Fruit fly (Drosophila melanogaster): Measurements from ENCODE around the gene CG6293.
A peak's percentile ranks its signal among the peaks of the same experiment; 100 is the strongest.

The CG6293 gene

DNA sequence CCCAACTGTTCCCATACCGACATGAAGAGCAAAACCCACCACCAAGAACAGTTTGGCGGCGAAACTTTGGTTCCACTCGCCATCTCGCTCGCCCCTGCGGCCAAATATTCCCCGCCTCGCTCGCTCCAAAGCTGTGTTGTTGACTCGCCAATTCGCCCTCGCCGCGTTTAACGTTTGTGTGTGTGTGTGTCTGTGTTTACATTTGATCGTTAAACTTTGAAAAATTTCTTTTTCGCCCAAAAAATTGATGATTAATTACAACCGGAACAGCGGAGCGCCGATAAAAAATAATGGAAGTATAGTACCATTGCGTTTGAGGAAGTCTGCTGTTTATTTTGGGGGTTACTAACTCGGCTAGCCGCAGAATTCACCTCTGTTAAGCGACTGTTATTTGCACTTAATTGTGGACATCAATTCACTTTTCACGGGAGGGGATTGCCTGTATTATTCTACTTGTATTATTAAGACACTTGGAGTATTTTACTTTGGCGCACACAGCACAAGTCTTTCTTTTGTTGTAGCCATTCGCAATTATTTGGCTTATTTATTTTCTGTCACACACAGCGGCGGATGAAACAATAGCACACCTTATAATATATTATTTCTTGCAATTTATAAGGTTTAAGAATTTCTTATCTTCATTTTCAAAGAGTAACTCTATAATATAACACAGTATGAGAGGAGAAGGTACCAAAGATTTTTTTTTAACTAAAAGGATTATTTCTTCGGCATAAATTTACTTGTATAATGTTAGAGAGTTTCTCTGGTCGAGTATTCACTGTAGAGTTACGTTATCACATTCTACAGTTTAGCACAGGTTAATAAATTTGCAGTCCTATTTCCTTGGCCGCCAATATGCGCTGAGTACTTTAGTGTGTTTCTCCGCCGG, 39.6 kb upstream of the CG6293 start (continued):
- TF ChIP-seq NFAT (GFP tag; IDR thresholded peaks at IDR 0.05) = no peak
- TF ChIP-seq gem (tag; optimal IDR thresholded peaks at IDR 0.05) = peak; percentile 91
- TF ChIP-seq Oaz (GFP tag; IDR thresholded peaks at IDR 0.05) = no peak
- no peak for TF ChIP-seq ttk (GFP tag; IDR thresholded peaks at IDR 0.05)
- no peak for TF ChIP-seq CG17361 (GFP tag; IDR thresholded peaks at IDR 0.05)
- peak; percentile 67 for TF ChIP-seq CG10267 (tag; optimal IDR thresholded peaks at IDR 0.05)
- TF ChIP-seq CG31441 (GFP tag; IDR thresholded peaks at IDR 0.05) = no peak
- TF ChIP-seq CG3281 (GFP tag; optimal IDR thresholded peaks at IDR 0.05) = peak; percentile 93
- TF ChIP-seq tin (GFP tag; optimal IDR thresholded peaks at IDR 0.05) = peak; percentile 58
- TF ChIP-seq CTCF (GFP tag; optimal IDR thresholded peaks at IDR 0.05) = peak; percentile 55
- TF ChIP-seq CG16813 (GFP tag; IDR thresholded peaks at IDR 0.05; ENCODE audit: partially characterized antibody) = no peak
- peak; percentile 60 for TF ChIP-seq CG12219 (GFP tag; optimal IDR thresholded peaks at IDR 0.05)
- TF ChIP-seq CG3163 (GFP tag; optimal IDR thresholded peaks at IDR 0.05) = peak; percentile 30
- peak; percentile 52 for TF ChIP-seq zen (tag; optimal IDR thresholded peaks at IDR 0.05)
- TF ChIP-seq BtbVII (GFP tag; optimal IDR thresholded peaks at IDR 0.05) = peak; percentile 71
- TF ChIP-seq CG1792 (GFP tag; optimal IDR thresholded peaks at IDR 0.05) = peak; percentile 56
- peak; percentile 92 for TF ChIP-seq CG2678 (tag; optimal IDR thresholded peaks at IDR 0.05)
- no peak for TF ChIP-seq CG4360 (GFP tag; IDR thresholded peaks at IDR 0.05)
- peak; percentile 50 for TF ChIP-seq Max (GFP tag; optimal IDR thresholded peaks at IDR 0.05)
- TF ChIP-seq emc (GFP tag; optimal IDR thresholded peaks at IDR 0.05) = peak; percentile 37
- no peak for TF ChIP-seq dysf (GFP tag; IDR thresholded peaks at IDR 0.05)
- no peak for TF ChIP-seq Atf3 (GFP tag; optimal IDR thresholded peaks at IDR 0.05)
- peak; percentile 40 for TF ChIP-seq ewg (GFP tag; optimal IDR thresholded peaks at IDR 0.05)
- peak; percentile 81 for TF ChIP-seq CG13296 (GFP tag; optimal IDR thresholded peaks at IDR 0.05)
- no peak for TF ChIP-seq CG8290 (GFP tag; optimal IDR thresholded peaks at IDR 0.05)
- TF ChIP-seq CG8290 (tag; optimal IDR thresholded peaks at IDR 0.05) = peak in 1 of 2 experiments; percentile 82
- TF ChIP-seq dmrt99B (tag; optimal IDR thresholded peaks at IDR 0.05) = peak; percentile 83
- peak; percentile 89 for TF ChIP-seq CG13775 (GFP tag; optimal IDR thresholded peaks at IDR 0.05)
- no peak for TF ChIP-seq CG15479 (GFP tag; optimal IDR thresholded peaks at IDR 0.05)
- TF ChIP-seq CG30020 (tag; optimal IDR thresholded peaks at IDR 0.05) = no peak
- no peak for TF ChIP-seq sob (GFP tag; IDR thresholded peaks at IDR 0.05)
- TF ChIP-seq peb (GFP tag; IDR thresholded peaks at IDR 0.05) = no peak
- TF ChIP-seq CG15601 (tag; optimal IDR thresholded peaks at IDR 0.05) = peak; percentile 59
- TF ChIP-seq slbo (GFP tag; IDR thresholded peaks at IDR 0.05) = no peak
- TF ChIP-seq Rfx (GFP tag; IDR thresholded peaks at IDR 0.05) = no peak
- TF ChIP-seq chif (GFP tag; optimal IDR thresholded peaks at IDR 0.05) = peak; percentile 12 to 49
- peak; percentile 73 for TF ChIP-seq CG1233 (GFP tag; optimal IDR thresholded peaks at IDR 0.05)
- TF ChIP-seq CG6654 (GFP tag; optimal IDR thresholded peaks at IDR 0.05) = peak; percentile 61
- no peak for TF ChIP-seq Adf1 (GFP tag; IDR thresholded peaks at IDR 0.05)
- peak; percentile 43 for TF ChIP-seq CG10462 (GFP tag; optimal IDR thresholded peaks at IDR 0.05)
- no peak for TF ChIP-seq stwl (tag; optimal IDR thresholded peaks at IDR 0.05)
- no peak for TF ChIP-seq tna (GFP tag; IDR thresholded peaks at IDR 0.05; ENCODE audit: partially characterized antibody)
- peak; percentile 51 for TF ChIP-seq CG11723 (GFP tag; optimal IDR thresholded peaks at IDR 0.05)
- no peak for TF ChIP-seq ato (GFP tag; IDR thresholded peaks at IDR 0.05; ENCODE audit: partially characterized antibody)
- TF ChIP-seq ro (GFP tag; IDR thresholded peaks at IDR 0.05) = no peak
- TF ChIP-seq al (GFP tag; IDR thresholded peaks at IDR 0.05) = no peak
- TF ChIP-seq crol (GFP tag; IDR thresholded peaks at IDR 0.05) = no peak
- no peak for TF ChIP-seq tll (GFP tag; optimal IDR thresholded peaks at IDR 0.05)
- peak; percentile 90 for TF ChIP-seq cg (GFP tag; optimal IDR thresholded peaks at IDR 0.05)
- no peak for TF ChIP-seq CG32772 (GFP tag; IDR thresholded peaks at IDR 0.05)

Measured in whole organism, embryonic.